Worm (Caenorhabditis elegans) whole organism, L1 larva: ENCODE measurements around the gene D2023.3.
A peak's percentile ranks its signal among the peaks of the same experiment; 100 is the strongest.
"Not testable (repeated sequence)": the region's sequence is repeated elsewhere in the genome, so short reads cannot be mapped to it uniquely, and the experiment has no call there.

ENCODE experiments used
- ama-1 ChIP-seq: fragments of 150-350 bp; optimal IDR thresholded peaks from 2 replicates; lab custom pipeline; 2014
- ceh-90 ChIP-seq: sonication (generic microtip); optimal IDR thresholded peaks from 2 replicates; lab custom pipeline; 2016; ENCODE audit warnings: missing genetic modification characterization, missing compliant biosample characterization
- efl-1 ChIP-seq, 4 experiments: fragments of 150-350 bp; optimal IDR thresholded peaks in 3 of 4; peaks in 1 of 4; 1 replicate in 1 of 4; 2 replicates in 3 of 4; lab custom pipeline; 2014; ENCODE audit warnings: missing biosample characterization in 2 of 4, missing genetic modification characterization in 2 of 4, missing genetic modification reagents in 2 of 4
- grh-1 ChIP-seq: fragments of 200-800 bp; sonication (Bioruptor generic); IDR thresholded peaks from 2 replicates; pipeline ENCODE4 v1.3.6; 2022; ENCODE audit warnings: missing genetic modification reagents, missing genetic modification characterization, missing compliant biosample characterization
- jun-1 ChIP-seq: fragments of 150-350 bp; optimal IDR thresholded peaks from 2 replicates; lab custom pipeline; 2014; ENCODE audit warnings: missing biosample characterization, missing genetic modification reagents, missing genetic modification characterization
- mep-1 ChIP-seq: fragments of 150-350 bp; optimal IDR thresholded peaks from 2 replicates; lab custom pipeline; 2014; ENCODE audit warnings: missing biosample characterization, missing genetic modification characterization
- tlp-1 ChIP-seq: fragments of 150-350 bp; optimal IDR thresholded peaks from 2 replicates; lab custom pipeline; 2014; ENCODE audit warnings: missing biosample characterization, missing genetic modification characterization

DNA sequence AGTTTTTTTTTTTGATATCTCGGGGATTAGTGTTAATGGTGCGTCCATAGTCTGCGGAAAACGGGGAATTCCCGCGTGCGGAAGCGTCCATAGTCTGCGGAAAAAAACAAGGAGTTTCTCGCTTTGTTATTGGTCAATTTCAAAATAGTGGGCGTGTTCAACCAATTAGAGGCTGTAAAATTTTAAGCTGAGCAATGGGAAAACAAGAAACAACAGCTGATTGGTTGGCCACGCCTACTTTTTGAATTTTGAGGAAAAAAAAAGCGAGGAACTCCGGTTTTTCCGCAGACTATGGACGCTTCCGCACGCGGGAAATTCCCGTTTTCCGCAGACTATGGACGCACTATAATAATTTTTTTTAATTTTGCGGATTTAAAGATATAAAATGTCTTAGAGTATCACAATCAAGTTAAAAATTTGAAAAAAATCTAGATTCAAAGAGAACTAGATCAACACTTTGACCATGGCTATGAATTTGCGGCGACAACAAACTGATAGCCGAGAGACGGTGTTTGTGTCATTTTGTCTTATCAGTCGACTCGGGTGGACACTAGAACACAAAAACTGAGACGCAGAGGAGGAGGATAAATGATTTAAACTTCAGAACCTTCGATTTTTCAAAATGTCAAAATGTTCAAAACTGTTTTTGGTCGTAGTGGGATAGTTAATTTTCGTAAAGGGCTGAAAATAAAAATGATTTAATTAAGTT is 11.5 kb upstream of the D2023.3 start:
- not testable (repeated sequence) for TF ChIP-seq grh-1 (GFP tag; lab: Robert Waterston, UW); ceh-90 (tag; lab: Kevin White, UChicago); ama-1 (lab: Kevin White, UChicago); tlp-1 (tag; lab: Kevin White, UChicago); efl-1 (optimal IDR thresholded peaks at IDR 0.05; lab: Kevin White, UChicago); mep-1; jun-1
- peak in 1 of 2 experiments; percentile 58 for TF ChIP-seq efl-1 (GFP tag; optimal IDR thresholded peaks at IDR 0.05 in 1 of 2; lab: Kevin White, UChicago)
